Worm (Caenorhabditis elegans): ENCODE data around the gene nlp-13.

Gene nlp-13

DNA sequence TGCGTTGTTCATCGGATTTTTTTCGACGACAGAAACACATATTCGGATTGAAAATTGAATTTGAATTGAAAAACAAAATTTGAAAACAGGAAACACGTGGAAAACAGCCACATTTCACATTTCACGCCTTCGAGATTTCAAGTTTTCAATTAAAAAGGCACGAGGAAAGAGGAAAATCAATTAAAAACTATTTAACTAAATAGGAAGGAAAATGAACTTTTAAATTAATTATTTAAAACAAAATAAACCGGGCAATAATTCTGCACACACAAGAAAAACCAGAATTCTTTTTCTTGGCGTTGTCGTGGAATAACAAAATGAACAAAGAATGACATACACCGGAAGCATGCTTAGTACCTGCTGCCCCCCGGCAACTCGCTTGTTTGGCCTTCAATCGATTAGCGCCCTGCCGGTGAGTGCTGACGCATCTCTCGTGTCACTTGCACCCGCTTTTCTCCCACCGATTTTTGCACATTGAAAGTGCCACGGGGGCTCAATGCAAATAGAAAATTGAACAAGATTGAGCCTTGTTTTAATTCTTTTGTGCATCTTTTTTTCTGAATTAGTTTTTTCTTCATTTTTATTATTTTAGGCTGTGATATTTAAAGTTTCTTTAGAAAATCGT, 41.5 kb upstream of the nlp-13 start, which contains the start of gene Y45G5AM.9 (continued):
- TF ChIP-seq rnt-1 (tag; optimal IDR thresholded peaks at IDR 0.05) (peak; percentile 94), ztf-4 (tag; optimal IDR thresholded peaks at IDR 0.05) (no peak), dsc-1 (tag; optimal IDR thresholded peaks at IDR 0.05) (peak; percentile 84), nhr-28 (tag; optimal IDR thresholded peaks at IDR 0.05) (no peak), snu-23 (GFP tag; optimal IDR thresholded peaks at IDR 0.05) (peak; percentile 87), ceh-8 (GFP tag; optimal IDR thresholded peaks at IDR 0.05) (peak; percentile 19), nhr-90 (tag; optimal IDR thresholded peaks at IDR 0.05; ENCODE audit: poor library complexity) (peak; percentile 87), lin-15B (tag; optimal IDR thresholded peaks at IDR 0.05) (peak; percentile 14), aha-1 (tag; optimal IDR thresholded peaks at IDR 0.05) (peak; percentile 48), unc-86 (tag; optimal IDR thresholded peaks at IDR 0.05) (peak; percentile 79), zag-1 (tag; optimal IDR thresholded peaks at IDR 0.05) (no peak), mep-1 (tag; optimal IDR thresholded peaks at IDR 0.05) (peak; percentile 80), ces-1 (GFP tag; optimal IDR thresholded peaks at IDR 0.05) (no peak), lin-35 (GFP tag; optimal IDR thresholded peaks at IDR 0.05) (peak; percentile 85 to 89), lin-14 (GFP tag; optimal IDR thresholded peaks at IDR 0.05) (no peak), fkh-8 (tag; optimal IDR thresholded peaks at IDR 0.05) (peak; percentile 86), hpl-2 (GFP tag; optimal IDR thresholded peaks at IDR 0.05) (peak; percentile 3), mef-2 (tag; optimal IDR thresholded peaks at IDR 0.05) (no peak), swsn-7 (tag; optimal IDR thresholded peaks at IDR 0.05) (peak; percentile 82), efl-3 (GFP tag; optimal IDR thresholded peaks at IDR 0.05) (no peak), irx-1 (tag; optimal IDR thresholded peaks at IDR 0.05) (peak; percentile 73), nhr-47 (tag; optimal IDR thresholded peaks at IDR 0.05) (peak; percentile 89), pax-3 (tag; optimal IDR thresholded peaks at IDR 0.05) (peak; percentile 7), elt-3 (tag; optimal IDR thresholded peaks at IDR 0.05) (peak in 2 of 6 experiments; percentile 33 to 45), xbp-1 (tag; optimal IDR thresholded peaks at IDR 0.05) (peak; percentile 82), unc-130 (tag; optimal IDR thresholded peaks at IDR 0.05) (peak; percentile 53), elt-2 (tag; optimal IDR thresholded peaks at IDR 0.05) (peak; percentile 37), aly-2 (tag; optimal IDR thresholded peaks at IDR 0.05) (no peak), ztf-11 (tag; optimal IDR thresholded peaks at IDR 0.05) (peak in 1 of 2 experiments; percentile 36), mab-9 (GFP tag; IDR thresholded peaks at IDR 0.05) (0 out of 2 replicates have a peak, but pooled peaks have one; percentile 26), hlh-4 (tag; optimal IDR thresholded peaks at IDR 0.05) (no peak), unc-98 (GFP tag; IDR thresholded peaks at IDR 0.05) (no peak), skn-1 (tag; optimal IDR thresholded peaks at IDR 0.05) (peak; percentile 67)

DNA sequence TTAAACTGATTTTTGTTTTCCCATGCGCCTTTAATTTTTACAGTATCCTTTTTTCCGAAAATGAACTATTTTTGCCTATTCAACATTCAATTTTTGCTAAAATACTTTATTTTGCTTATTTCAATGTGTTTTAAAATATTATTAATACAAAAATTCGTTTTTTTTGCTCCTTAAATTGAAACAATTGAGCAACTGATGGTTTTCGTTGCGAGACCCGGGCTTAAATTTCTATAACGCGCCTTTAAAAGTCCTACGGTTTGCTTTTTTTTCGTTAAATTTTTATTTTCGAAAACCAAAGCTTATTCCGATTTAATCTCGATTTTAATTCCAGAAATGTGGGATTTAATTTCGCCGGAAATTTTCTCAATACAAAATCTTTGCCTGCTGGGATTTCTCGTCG, 40.9 kb upstream of the nlp-13 start, which contains the start of gene algn-5:
Gene algn-5 (plus strand): TSS at position 295 of the 400 bp plus-strand sequence.
- TF ChIP-seq fkh-10 (GFP tag; optimal IDR thresholded peaks at IDR 0.05), result no peak
- TF ChIP-seq ztf-4 (tag; optimal IDR thresholded peaks at IDR 0.05), result no peak
- TF ChIP-seq C04F5.9 (tag; optimal IDR thresholded peaks at IDR 0.05), result no peak
- no peak for TF ChIP-seq nhr-19 (GFP tag; conservative IDR thresholded peaks at IDR 0.05)
- TF ChIP-seq xbp-1 (tag; optimal IDR thresholded peaks at IDR 0.05), result no peak
- TF ChIP-seq skn-1 (tag; optimal IDR thresholded peaks at IDR 0.05), result no peak
- no peak for TF ChIP-seq lin-35 (GFP tag; optimal IDR thresholded peaks at IDR 0.05)
- TF ChIP-seq hpl-2 (GFP tag; optimal IDR thresholded peaks at IDR 0.05), result no peak
- no peak for TF ChIP-seq unc-98 (GFP tag; IDR thresholded peaks at IDR 0.05)
- TF ChIP-seq nhr-47 (tag; optimal IDR thresholded peaks at IDR 0.05), result no peak

DNA sequence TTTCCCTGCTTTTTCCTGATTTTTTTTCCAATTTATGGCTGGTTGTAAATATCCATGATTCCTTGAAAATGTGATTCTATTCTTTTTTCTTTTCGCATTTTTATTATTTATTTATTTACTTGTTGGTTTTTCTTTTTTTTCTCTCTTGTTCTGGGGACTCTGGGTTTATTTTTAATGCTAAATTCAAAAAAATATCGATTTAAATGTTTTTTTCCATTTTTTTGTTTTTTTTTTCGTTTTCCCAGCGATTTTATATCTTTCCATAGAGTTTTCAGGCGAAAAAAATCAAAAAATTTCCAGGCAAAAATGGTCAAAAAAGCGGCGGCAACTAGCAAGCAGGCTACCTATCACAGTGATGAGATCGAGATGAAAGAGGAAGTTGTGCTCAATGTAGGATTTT, 37.0 kb upstream of the nlp-13 start, which contains the start of gene rpac-40:
Gene rpac-40 (plus strand): TSS at position 301 of the 400 bp plus-strand sequence.
- no peak for TF ChIP-seq Y116A8C.19 (tag; optimal IDR thresholded peaks at IDR 0.05; ENCODE audit: borderline replicate concordance)
- TF ChIP-seq dpl-1 (GFP tag; optimal IDR thresholded peaks at IDR 0.05), result no peak
- no peak for TF ChIP-seq fkh-10 (GFP tag; optimal IDR thresholded peaks at IDR 0.05)
- TF ChIP-seq alr-1 (tag; optimal IDR thresholded peaks at IDR 0.05; ENCODE audit: borderline replicate concordance), result no peak
- TF ChIP-seq nhr-237 (tag; optimal IDR thresholded peaks at IDR 0.05), result no peak

All from whole organism, L1 larva.